Fruit fly (Drosophila melanogaster) whole organism, embryonic: ENCODE measurements around the gene CG42399.

Experiments
- Antp ChIP-seq: fragments of 200-800 bp; sonication (Bioruptor generic); optimal IDR thresholded peaks from 3 replicates; lab custom pipeline; 2016; ENCODE audit warnings: missing biosample characterization, missing genetic modification characterization
- CG12071 ChIP-seq: fragments of 200-800 bp; sonication (Bioruptor generic); optimal IDR thresholded peaks from 3 replicates; lab custom pipeline; 2018; ENCODE audit warnings: missing biosample characterization, mild to moderate bottlenecking, missing genetic modification characterization
- CG13894 ChIP-seq: fragments of 200-800 bp; sonication (Bioruptor generic); optimal IDR thresholded peaks from 3 replicates; lab custom pipeline; 2018; ENCODE audit warnings: missing biosample characterization, mild to moderate bottlenecking, missing genetic modification characterization, moderate library complexity
- CG14050 ChIP-seq: fragments of 200-800 bp; sonication (Bioruptor generic); IDR thresholded peaks from 3 replicates; pipeline ENCODE4 v1.3.6; 2022; ENCODE audit warnings: missing biosample characterization, missing genetic modification characterization
- CG14710 ChIP-seq: fragments of 200-800 bp; sonication (Bioruptor generic); optimal IDR thresholded peaks from 3 replicates; lab custom pipeline; 2019; ENCODE audit warnings: missing biosample characterization, mild to moderate bottlenecking, missing genetic modification characterization, moderate library complexity
- CG15514 ChIP-seq: fragments of 200-800 bp; sonication (Bioruptor generic); optimal IDR thresholded peaks from 3 replicates; lab custom pipeline; 2017; ENCODE audit warnings: missing biosample characterization, missing genetic modification characterization, mild to moderate bottlenecking, moderate library complexity, missing genetic modification reagents
- CG16863 ChIP-seq: fragments of 200-800 bp; sonication (Bioruptor generic); optimal IDR thresholded peaks from 3 replicates; lab custom pipeline; 2016; ENCODE audit warnings: missing biosample characterization, missing genetic modification characterization
- CG17359 ChIP-seq: fragments of 200-800 bp; sonication (Bioruptor generic); optimal IDR thresholded peaks from 3 replicates; lab custom pipeline; 2018; ENCODE audit warnings: missing biosample characterization, mild to moderate bottlenecking, missing genetic modification characterization, moderate library complexity
- CG17829 ChIP-seq: fragments of 200-800 bp; optimal IDR thresholded peaks from 2 replicates; lab custom pipeline; 2019; ENCODE audit warnings: missing biosample characterization, mild to moderate bottlenecking, missing genetic modification characterization, moderate library complexity
- CG18619 ChIP-seq: fragments of 200-800 bp; sonication (Bioruptor generic); optimal IDR thresholded peaks from 3 replicates; lab custom pipeline; 2017; ENCODE audit warnings: missing biosample characterization, mild to moderate bottlenecking, missing genetic modification characterization
- CG2116 ChIP-seq: fragments of 200-800 bp; sonication (Bioruptor generic); optimal IDR thresholded peaks from 3 replicates; lab custom pipeline; 2018; ENCODE audit warnings: missing biosample characterization, mild to moderate bottlenecking, missing genetic modification characterization
- CG3163 ChIP-seq: fragments of 200-800 bp; sonication (Bioruptor generic); optimal IDR thresholded peaks from 3 replicates; lab custom pipeline; 2016; ENCODE audit warnings: missing biosample characterization, missing genetic modification characterization
- CG3407 ChIP-seq: fragments of 200-800 bp; sonication (Bioruptor generic); optimal IDR thresholded peaks from 2 replicates; lab custom pipeline; 2018; ENCODE audit warnings: missing biosample characterization, mild to moderate bottlenecking, missing genetic modification characterization
- CG8281 ChIP-seq: fragments of 200-800 bp; sonication (Bioruptor generic); optimal IDR thresholded peaks from 2 replicates; lab custom pipeline; 2018; ENCODE audit warnings: missing biosample characterization, mild to moderate bottlenecking, missing genetic modification characterization, moderate library complexity
- CG9797 ChIP-seq: fragments of 200-800 bp; sonication (Bioruptor generic); optimal IDR thresholded peaks from 3 replicates; lab custom pipeline; 2018; ENCODE audit warnings: missing biosample characterization, mild to moderate bottlenecking, missing genetic modification characterization
- D19A ChIP-seq: fragments of 200-800 bp; optimal IDR thresholded peaks from 3 replicates; lab custom pipeline; 2019; ENCODE audit warnings: missing biosample characterization, mild to moderate bottlenecking, missing genetic modification characterization, moderate library complexity
- Deaf1 ChIP-seq: fragments of 200-800 bp; optimal IDR thresholded peaks from 3 replicates; lab custom pipeline; 2019; ENCODE audit warnings: missing biosample characterization, mild to moderate bottlenecking, missing genetic modification characterization, moderate library complexity
- Dip2 ChIP-seq: fragments of 200-800 bp; sonication (Bioruptor generic); IDR thresholded peaks from 2 replicates; pipeline ENCODE4 v1.3.6; 2022; ENCODE audit warnings: missing biosample characterization, missing genetic modification characterization
- Eip74EF ChIP-seq, 2 experiments: fragments of 200-800 bp in 1 of 2; fragments of >200 bp in 1 of 2; sonication (Bioruptor generic) in 1 of 2; optimal IDR thresholded peaks; 2 replicates each; lab custom pipeline; 2017 to 2019; ENCODE audit warnings: missing biosample characterization in 2 of 2, missing genetic modification characterization in 2 of 2, mild to moderate bottlenecking in 1 of 2, moderate library complexity in 1 of 2
- H2.0 ChIP-seq: fragments of 200-800 bp; sonication (Bioruptor generic); IDR thresholded peaks from 2 replicates; pipeline ENCODE4 v1.3.6; 2022; ENCODE audit warnings: missing biosample characterization, missing genetic modification characterization
- Hr51 ChIP-seq, 2 experiments: fragments of 200-800 bp; sonication (Bioruptor generic); optimal IDR thresholded peaks; 2 replicates in 1 of 2; 3 replicates in 1 of 2; lab custom pipeline; 2016 to 2018; ENCODE audit warnings: missing biosample characterization in 2 of 2, missing genetic modification characterization in 2 of 2, mild to moderate bottlenecking in 1 of 2, moderate library complexity in 1 of 2
- Hr78 ChIP-seq, 2 experiments: fragments of 200-800 bp in 1 of 2; fragments of >200 bp in 1 of 2; sonication (Bioruptor generic) in 1 of 2; optimal IDR thresholded peaks; 2 replicates each; lab custom pipeline; 2017 to 2019; ENCODE audit warnings: missing biosample characterization in 2 of 2, missing genetic modification characterization in 2 of 2, mild to moderate bottlenecking in 1 of 2, moderate library complexity in 1 of 2
- Myb ChIP-seq: fragments of 200-800 bp; sonication (Bioruptor generic); optimal IDR thresholded peaks from 2 replicates; lab custom pipeline; 2016; ENCODE audit warnings: missing biosample characterization, missing genetic modification characterization
- Neu2 ChIP-seq: fragments of 200-800 bp; sonication (Bioruptor generic); optimal IDR thresholded peaks from 3 replicates; lab custom pipeline; 2016; ENCODE audit warnings: missing biosample characterization, missing genetic modification characterization, borderline replicate concordance
- Pdp1 ChIP-seq, 2 experiments: fragments of 200-800 bp; sonication (Bioruptor generic); optimal IDR thresholded peaks; 3 replicates each; lab custom pipeline; 2016; ENCODE audit warnings: missing biosample characterization in 2 of 2, missing genetic modification characterization in 2 of 2, mild to moderate bottlenecking in 1 of 2, moderate library complexity in 1 of 2
- Spps ChIP-seq: fragments of 200-800 bp; sonication (Bioruptor generic); optimal IDR thresholded peaks from 2 replicates; lab custom pipeline; 2018; ENCODE audit warnings: missing biosample characterization, mild to moderate bottlenecking, missing genetic modification characterization
- Ssrp ChIP-seq: fragments of 200-800 bp; sonication (Bioruptor generic); optimal IDR thresholded peaks from 2 replicates; lab custom pipeline; 2018; ENCODE audit warnings: missing biosample characterization, mild to moderate bottlenecking, missing genetic modification characterization, moderate library complexity
- Xrp1 ChIP-seq: fragments of 200-800 bp; sonication (Bioruptor generic); IDR thresholded peaks from 2 replicates; pipeline ENCODE4 v1.3.6; 2022; ENCODE audit warnings: missing biosample characterization, missing genetic modification characterization
- corto ChIP-seq: fragments of 200-800 bp; sonication (Bioruptor generic); optimal IDR thresholded peaks from 2 replicates; lab custom pipeline; 2016; ENCODE audit warnings: missing biosample characterization, mild to moderate bottlenecking, missing genetic modification characterization, moderate library complexity
- dan ChIP-seq: fragments of 200-800 bp; sonication (Bioruptor generic); IDR thresholded peaks from 2 replicates; pipeline ENCODE4 v1.3.6; 2022; ENCODE audit warnings: missing biosample characterization, missing genetic modification characterization
- disco-r ChIP-seq: fragments of 200-800 bp; sonication (Bioruptor generic); optimal IDR thresholded peaks from 2 replicates; lab custom pipeline; 2016; ENCODE audit warnings: missing biosample characterization, missing genetic modification characterization
- eve ChIP-seq, 2 experiments: fragments of >200 bp; optimal IDR thresholded peaks; 2 replicates each; lab custom pipeline; 2017; ENCODE audit warnings: missing biosample characterization in 2 of 2, missing genetic modification characterization in 2 of 2
- eyg ChIP-seq: fragments of 200-800 bp; sonication (Bioruptor generic); optimal IDR thresholded peaks from 3 replicates; lab custom pipeline; 2016; ENCODE audit warnings: missing biosample characterization, missing genetic modification characterization
- ftz-f1 ChIP-seq: fragments of 200-800 bp; sonication (Bioruptor generic); optimal IDR thresholded peaks from 2 replicates; lab custom pipeline; 2016; ENCODE audit warnings: missing biosample characterization, missing genetic modification characterization
- ham ChIP-seq: fragments of 200-800 bp; sonication (Bioruptor generic); IDR thresholded peaks from 2 replicates; pipeline ENCODE4 v1.3.6; 2022; ENCODE audit warnings: missing biosample characterization, missing genetic modification characterization
- hb ChIP-seq: fragments of 200-800 bp; sonication (Bioruptor generic); IDR thresholded peaks from 3 replicates; pipeline ENCODE4 v1.3.6; 2022; ENCODE audit warnings: missing biosample characterization, missing genetic modification characterization; ENCODE audit not compliant: partially characterized antibody
- hth ChIP-seq: fragments of >200 bp; optimal IDR thresholded peaks from 2 replicates; lab custom pipeline; 2017; ENCODE audit warnings: inconsistent platforms
- lab ChIP-seq: fragments of 200-800 bp; sonication (Bioruptor generic); optimal IDR thresholded peaks from 3 replicates; lab custom pipeline; 2017; ENCODE audit warnings: missing biosample characterization, missing genetic modification characterization, mild to moderate bottlenecking, moderate library complexity, missing genetic modification reagents
- mirr ChIP-seq: fragments of 200-800 bp; sonication (Bioruptor generic); optimal IDR thresholded peaks from 3 replicates; lab custom pipeline; 2018; ENCODE audit warnings: missing biosample characterization, mild to moderate bottlenecking, missing genetic modification characterization
- nerfin-1 ChIP-seq: fragments of 200-800 bp; sonication (Bioruptor generic); optimal IDR thresholded peaks from 3 replicates; lab custom pipeline; 2019; ENCODE audit warnings: missing biosample characterization, mild to moderate bottlenecking, missing genetic modification characterization, moderate library complexity
- onecut ChIP-seq: fragments of 200-800 bp; sonication (Bioruptor generic); IDR thresholded peaks from 2 replicates; pipeline ENCODE4 v1.3.6; 2022; ENCODE audit warnings: missing biosample characterization, missing genetic modification characterization
- phol ChIP-seq: fragments of 200-800 bp; sonication (Bioruptor generic); optimal IDR thresholded peaks from 3 replicates; lab custom pipeline; 2018; ENCODE audit warnings: missing biosample characterization, mild to moderate bottlenecking, missing genetic modification characterization, moderate library complexity
- pita ChIP-seq: fragments of 200-800 bp; sonication (Bioruptor generic); optimal IDR thresholded peaks from 2 replicates; lab custom pipeline; 2017; ENCODE audit warnings: missing biosample characterization, mild to moderate bottlenecking, missing genetic modification characterization
- pzg ChIP-seq: fragments of 200-800 bp; sonication (Bioruptor generic); optimal IDR thresholded peaks from 3 replicates; lab custom pipeline; 2018; ENCODE audit warnings: missing biosample characterization, mild to moderate bottlenecking, missing genetic modification characterization, moderate library complexity
- salm ChIP-seq: fragments of 200-800 bp; sonication (Bioruptor generic); optimal IDR thresholded peaks from 2 replicates; lab custom pipeline; 2018; ENCODE audit warnings: missing biosample characterization, mild to moderate bottlenecking, missing genetic modification characterization
- tap ChIP-seq: fragments of 200-800 bp; optimal IDR thresholded peaks from 3 replicates; lab custom pipeline; 2019; ENCODE audit warnings: missing biosample characterization, mild to moderate bottlenecking, missing genetic modification characterization, moderate library complexity
- trem ChIP-seq: fragments of 200-800 bp; optimal IDR thresholded peaks from 3 replicates; lab custom pipeline; 2019; ENCODE audit warnings: missing biosample characterization, mild to moderate bottlenecking, missing genetic modification characterization, moderate library complexity
- zen ChIP-seq: fragments of 200-800 bp; sonication (Bioruptor generic); optimal IDR thresholded peaks from 3 replicates; lab custom pipeline; 2018; ENCODE audit warnings: missing biosample characterization, mild to moderate bottlenecking, missing genetic modification characterization, moderate library complexity
- zf30C ChIP-seq: fragments of 200-800 bp; sonication (Bioruptor generic); optimal IDR thresholded peaks from 3 replicates; lab custom pipeline; 2018; ENCODE audit warnings: missing biosample characterization, mild to moderate bottlenecking, missing genetic modification characterization

CG42399 gene

dm6 chr2L:158649-159257 is 5.7 kb upstream of the CG42399 start, which contains the start of the genes CG33635 and spen (continued):
- TF ChIP-seq pita (peak; percentile 62), CG3407 (peak; percentile 76), tap (tag; lab: Kevin White, UChicago) (peak; percentile 15), Xrp1 (no peak), salm (tag; lab: Kevin White, UChicago) (peak; percentile 53), Antp (no peak), ham (GFP tag; lab: Robert Waterston, UW) (no peak), mirr (GFP tag; lab: Kevin White, UChicago) (peak; percentile 80), Dip2 (GFP tag; lab: Robert Waterston, UW) (no peak), ftz-f1 (GFP tag; lab: Kevin White, UChicago) (peak; percentile 42), eve (GFP tag; optimal IDR thresholded peaks at IDR 0.05; lab: Kevin White, UChicago) (peak in 1 of 2 experiments; percentile 79), eyg (GFP tag; lab: Kevin White, UChicago) (peak; percentile 25), dan (GFP tag; lab: Robert Waterston, UW) (no peak), Myb (GFP tag; lab: Kevin White, UChicago) (peak; percentile 28), CG8281 (no peak), H2.0 (GFP tag; lab: Robert Waterston, UW) (no peak), onecut (GFP tag; lab: Robert Waterston, UW) (peak; percentile 61), trem (tag; lab: Kevin White, UChicago) (peak; percentile 82), Deaf1 (tag; lab: Kevin White, UChicago) (peak; percentile 11), CG17359 (tag; lab: Kevin White, UChicago) (peak; percentile 44), CG9797 (GFP tag; lab: Kevin White, UChicago) (peak; percentile 96), disco-r (GFP tag; lab: Kevin White, UChicago) (no peak), Eip74EF (GFP tag; optimal IDR thresholded peaks at IDR 0.05; lab: Kevin White, UChicago) (peak in 1 of 2 experiments; percentile 10), CG12071 (GFP tag; lab: Kevin White, UChicago) (peak; percentile 20), CG14710 (peak; percentile 75), Pdp1 (GFP tag; optimal IDR thresholded peaks at IDR 0.05; lab: Kevin White, UChicago) (peak; percentile 13 to 63), Neu2 (GFP tag; lab: Kevin White, UChicago) (no peak), CG18619 (peak; percentile 7), pzg (GFP tag; lab: Kevin White, UChicago) (peak; percentile 97), D19A (tag; lab: Kevin White, UChicago) (peak; percentile 4), CG15514 (peak; percentile 76), zf30C (GFP tag; lab: Kevin White, UChicago) (peak; percentile 24), Spps (tag; lab: Kevin White, UChicago) (peak; percentile 35), phol (tag; lab: Kevin White, UChicago) (peak; percentile 21), hb (no peak), CG16863 (GFP tag; lab: Kevin White, UChicago) (no peak), zen (tag; lab: Kevin White, UChicago) (peak; percentile 33), Ssrp (tag; lab: Kevin White, UChicago) (no peak), CG14050 (no peak), CG3163 (GFP tag; lab: Kevin White, UChicago) (peak; percentile 39), hth (lab: Kevin White, UChicago) (no peak), corto (GFP tag; lab: Kevin White, UChicago) (peak; percentile 49), Hr78 (GFP tag; optimal IDR thresholded peaks at IDR 0.05; lab: Kevin White, UChicago) (no peak), CG13894 (tag; lab: Kevin White, UChicago) (peak; percentile 74), CG17829 (peak; percentile 68), CG2116 (GFP tag; lab: Kevin White, UChicago) (peak; percentile 63), nerfin-1 (tag; lab: Kevin White, UChicago) (peak; percentile 47), lab (GFP tag; lab: Kevin White, UChicago) (peak; percentile 65), Hr51 (GFP tag; optimal IDR thresholded peaks at IDR 0.05; lab: Kevin White, UChicago) (peak in 1 of 2 experiments; percentile 23)
